Fruit fly (Drosophila melanogaster): ENCODE results near the gene Dyrk2.

dm6 chr2L:14273540-14273939 lies 39.6 kb upstream of the Dyrk2 start:
- TF ChIP-seq CG8478 (optimal IDR thresholded peaks at IDR 0.05) (no peak), CTCF (optimal IDR thresholded peaks at IDR 0.05) (no peak)
